Worm (Caenorhabditis elegans) whole organism, L3 larva: ENCODE measurements around the gene R02D5.9.

Experiments used
- ama-1 ChIP-seq: fragments of 150-350 bp; optimal IDR thresholded peaks from 2 replicates; lab custom pipeline; 2018
- ceh-28 ChIP-seq: fragments of 150-350 bp; optimal IDR thresholded peaks from 2 replicates; lab custom pipeline; 2014; ENCODE audit warnings: missing biosample characterization, missing genetic modification reagents, missing genetic modification characterization
- daf-12 ChIP-seq: fragments of 150-350 bp; optimal IDR thresholded peaks from 2 replicates; lab custom pipeline; 2014; ENCODE audit warnings: missing biosample characterization, missing genetic modification reagents, missing genetic modification characterization
- elt-2 ChIP-seq: sonication (generic microtip); optimal IDR thresholded peaks from 2 replicates; lab custom pipeline; 2016; ENCODE audit warnings: missing genetic modification reagents, mild to moderate bottlenecking, missing genetic modification characterization, missing compliant biosample characterization
- fos-1 ChIP-seq: fragments of 150-350 bp; optimal IDR thresholded peaks from 2 replicates; lab custom pipeline; 2014; ENCODE audit warnings: missing biosample characterization, missing genetic modification characterization
- unc-39 ChIP-seq: sonication (generic microtip); optimal IDR thresholded peaks from 4 replicates; lab custom pipeline; 2017; ENCODE audit warnings: missing biosample characterization, missing genetic modification characterization
- unc-62 ChIP-seq: fragments of 150-350 bp; sonication (generic microtip); optimal IDR thresholded peaks from 4 replicates; lab custom pipeline; 2014; ENCODE audit warnings: missing biosample characterization, missing genetic modification reagents, missing genetic modification characterization

- TF ChIP-seq fos-1 (tag; lab: Kevin White, UChicago) (no peak), ama-1 (lab: Kevin White, UChicago) (no peak), daf-12 (tag; lab: Kevin White, UChicago) (no peak), ceh-28 (tag; lab: Kevin White, UChicago) (no peak), elt-2 (tag; lab: Kevin White, UChicago) (peak; percentile 38), unc-39 (tag; lab: Kevin White, UChicago) (no peak), unc-62 (no peak)
These were observed 36.8 kb downstream of the R02D5.9 start, which contains the start of gene clec-56 for ce11 chrV:14474099-14474498.
